Worm (Caenorhabditis elegans) whole organism, mixed stage, embryonic: ENCODE measurements around the gene vms-1.

ENCODE experiments used
- M03D4.4 ChIP-seq: sonication (generic microtip); optimal IDR thresholded peaks from 2 replicates; lab custom pipeline; 2017; ENCODE audit warnings: mild to moderate bottlenecking, missing genetic modification characterization, missing compliant biosample characterization
- bed-3 ChIP-seq: fragments of 200-800 bp; sonication (Bioruptor generic); optimal IDR thresholded peaks from 3 replicates; lab custom pipeline; 2018; ENCODE audit warnings: mild to moderate bottlenecking, missing genetic modification characterization, moderate library complexity, missing compliant biosample characterization
- blmp-1 ChIP-seq: fragments of 150-350 bp; optimal IDR thresholded peaks from 2 replicates; lab custom pipeline; 2014; ENCODE audit warnings: missing biosample characterization, missing genetic modification characterization
- ceh-39 ChIP-seq: fragments of 150-350 bp; optimal IDR thresholded peaks from 2 replicates; lab custom pipeline; 2014; ENCODE audit warnings: missing biosample characterization, missing genetic modification characterization
- ceh-43 ChIP-seq: fragments of 200-800 bp; sonication (Bioruptor generic); optimal IDR thresholded peaks from 2 replicates; lab custom pipeline; 2018; ENCODE audit warnings: mild to moderate bottlenecking, missing genetic modification characterization, moderate library complexity, missing compliant biosample characterization
- ceh-83 ChIP-seq: fragments of 200-800 bp; sonication (Bioruptor generic); optimal IDR thresholded peaks from 2 replicates; lab custom pipeline; 2018; ENCODE audit warnings: mild to moderate bottlenecking, missing genetic modification characterization, missing compliant biosample characterization
- ces-1 ChIP-seq: fragments of 150-350 bp; optimal IDR thresholded peaks from 2 replicates; lab custom pipeline; 2014; ENCODE audit warnings: missing biosample characterization, missing genetic modification reagents, missing genetic modification characterization
- cnd-1 ChIP-seq: fragments of 200-800 bp; sonication (Bioruptor generic); optimal IDR thresholded peaks from 2 replicates; lab custom pipeline; 2018; ENCODE audit warnings: mild to moderate bottlenecking, missing genetic modification characterization, missing compliant biosample characterization
- drap-1 ChIP-seq: fragments of 200-800 bp; sonication (Bioruptor generic); optimal IDR thresholded peaks from 3 replicates; lab custom pipeline; 2018; ENCODE audit warnings: mild to moderate bottlenecking, missing genetic modification characterization, missing compliant biosample characterization
- elt-1 ChIP-seq: sonication (generic microtip); optimal IDR thresholded peaks from 2 replicates; lab custom pipeline; 2017; ENCODE audit warnings: missing genetic modification characterization, mild to moderate bottlenecking, missing compliant biosample characterization, antibody characterized with exemption, moderate library complexity, borderline replicate concordance; ENCODE audit not compliant: insufficient read depth
- elt-3 ChIP-seq: fragments of 150-350 bp; optimal IDR thresholded peaks from 2 replicates; lab custom pipeline; 2014; ENCODE audit warnings: missing biosample characterization, missing genetic modification characterization
- flh-1 ChIP-seq: fragments of 200-800 bp; sonication (Bioruptor generic); optimal IDR thresholded peaks from 2 replicates; lab custom pipeline; 2018; ENCODE audit warnings: mild to moderate bottlenecking, missing genetic modification characterization, moderate library complexity, missing compliant biosample characterization
- ham-2 ChIP-seq: fragments of 200-800 bp; sonication (Bioruptor generic); optimal IDR thresholded peaks from 2 replicates; lab custom pipeline; 2018; ENCODE audit warnings: mild to moderate bottlenecking, missing genetic modification characterization, missing compliant biosample characterization
- hlh-1 ChIP-seq: fragments of 150-350 bp; optimal IDR thresholded peaks from 2 replicates; lab custom pipeline; 2014; ENCODE audit warnings: missing biosample characterization, missing genetic modification reagents, missing genetic modification characterization
- lin-13 ChIP-seq: fragments of 150-350 bp; optimal IDR thresholded peaks from 2 replicates; lab custom pipeline; 2014; ENCODE audit warnings: missing biosample characterization, missing genetic modification characterization
- lin-32 ChIP-seq: fragments of 200-800 bp; sonication (Bioruptor generic); optimal IDR thresholded peaks from 2 replicates; lab custom pipeline; 2018; ENCODE audit warnings: mild to moderate bottlenecking, missing genetic modification characterization, missing compliant biosample characterization
- lsy-2 ChIP-seq: fragments of 150-350 bp; optimal IDR thresholded peaks from 2 replicates; lab custom pipeline; 2014; ENCODE audit warnings: missing biosample characterization, missing genetic modification characterization
- mab-5 ChIP-seq: fragments of 150-350 bp; optimal IDR thresholded peaks from 2 replicates; lab custom pipeline; 2014; ENCODE audit warnings: missing biosample characterization, missing genetic modification characterization
- mep-1 ChIP-seq: fragments of 150-350 bp; optimal IDR thresholded peaks from 2 replicates; lab custom pipeline; 2017; ENCODE audit warnings: missing biosample characterization, missing genetic modification reagents, missing genetic modification characterization, inconsistent platforms
- mls-2 ChIP-seq: sonication (generic microtip); optimal IDR thresholded peaks from 2 replicates; lab custom pipeline; 2016; ENCODE audit warnings: mild to moderate bottlenecking, missing genetic modification characterization, moderate library complexity, missing compliant biosample characterization
- nhr-12 ChIP-seq: fragments of 150-350 bp; optimal IDR thresholded peaks from 2 replicates; lab custom pipeline; 2014; ENCODE audit warnings: missing biosample characterization, missing genetic modification characterization
- nhr-2 ChIP-seq: fragments of 150-350 bp; optimal IDR thresholded peaks from 2 replicates; lab custom pipeline; 2014; ENCODE audit warnings: missing biosample characterization, missing genetic modification characterization
- nhr-237 ChIP-seq: fragments of 150-350 bp; optimal IDR thresholded peaks from 2 replicates; lab custom pipeline; 2014; ENCODE audit warnings: missing biosample characterization, missing genetic modification characterization
- nhr-28 ChIP-seq: fragments of 150-350 bp; optimal IDR thresholded peaks from 2 replicates; lab custom pipeline; 2014; ENCODE audit warnings: missing biosample characterization, missing genetic modification characterization
- nhr-76 ChIP-seq: sonication (generic microtip); optimal IDR thresholded peaks from 2 replicates; lab custom pipeline; 2017; ENCODE audit warnings: missing biosample characterization, missing genetic modification characterization
- pha-4 ChIP-seq: fragments of 150-350 bp; optimal IDR thresholded peaks from 2 replicates; lab custom pipeline; 2018; ENCODE audit warnings: missing biosample characterization, missing genetic modification reagents, missing genetic modification characterization
- sem-2 ChIP-seq: fragments of 200-800 bp; sonication (Bioruptor generic); optimal IDR thresholded peaks from 2 replicates; lab custom pipeline; 2018; ENCODE audit warnings: mild to moderate bottlenecking, missing genetic modification characterization, missing compliant biosample characterization
- snpc-4 ChIP-seq: fragments of 150-350 bp; optimal IDR thresholded peaks from 2 replicates; lab custom pipeline; 2014; ENCODE audit warnings: missing biosample characterization, missing genetic modification characterization
- sptf-1 ChIP-seq: sonication (generic microtip); optimal IDR thresholded peaks from 2 replicates; lab custom pipeline; 2017; ENCODE audit warnings: mild to moderate bottlenecking, missing genetic modification characterization, moderate library complexity, missing compliant biosample characterization
- tbx-8 ChIP-seq: fragments of 200-800 bp; sonication (Bioruptor generic); optimal IDR thresholded peaks from 2 replicates; lab custom pipeline; 2018; ENCODE audit warnings: mild to moderate bottlenecking, missing genetic modification characterization, moderate library complexity, missing compliant biosample characterization
- unc-120 ChIP-seq: sonication (generic microtip); optimal IDR thresholded peaks from 2 replicates; lab custom pipeline; 2017; ENCODE audit warnings: missing genetic modification characterization, missing compliant biosample characterization; ENCODE audit not compliant: poor library complexity, severe bottlenecking
- unc-39 ChIP-seq: fragments of 150-350 bp; optimal IDR thresholded peaks from 2 replicates; lab custom pipeline; 2014; ENCODE audit warnings: missing biosample characterization, missing genetic modification characterization
- unc-62 ChIP-seq: fragments of 150-350 bp; optimal IDR thresholded peaks from 2 replicates; lab custom pipeline; 2014; ENCODE audit warnings: missing biosample characterization, missing genetic modification reagents, missing genetic modification characterization
- zip-8 ChIP-seq: fragments of 150-350 bp; optimal IDR thresholded peaks from 2 replicates; lab custom pipeline; 2014; ENCODE audit warnings: missing biosample characterization, missing genetic modification characterization
- ztf-11 ChIP-seq: fragments of 150-350 bp; optimal IDR thresholded peaks from 2 replicates; lab custom pipeline; 2014; ENCODE audit warnings: missing biosample characterization, missing genetic modification characterization

The vms-1 gene

DNA sequence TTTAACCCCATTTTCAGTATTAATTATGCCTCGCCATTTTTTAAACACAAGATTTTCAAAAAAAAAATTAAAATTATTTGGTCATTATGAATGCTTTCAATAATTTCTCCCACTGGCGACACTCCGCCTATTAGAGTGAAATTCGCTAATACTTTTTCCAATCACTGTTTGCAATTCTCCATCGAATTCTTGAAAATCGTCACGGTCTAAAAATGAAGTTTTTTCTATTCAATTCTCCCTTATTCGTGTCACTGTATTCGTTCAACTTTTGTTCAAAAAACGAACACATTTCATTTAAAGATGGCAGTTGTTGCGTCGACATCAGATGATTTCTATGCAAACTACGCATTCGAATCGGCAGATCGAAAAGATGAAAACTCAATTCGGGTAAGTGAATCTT, 20.2 kb downstream of the vms-1 start, which contains the start of gene C14B9.3:
Gene C14B9.3, plus strand, starts transcription at position 301 of the 400 bp plus-strand sequence.
- TF ChIP-seq ceh-39 (tag; lab: Kevin White, UChicago) (no peak), lin-13 (tag; lab: Kevin White, UChicago) (no peak)

DNA sequence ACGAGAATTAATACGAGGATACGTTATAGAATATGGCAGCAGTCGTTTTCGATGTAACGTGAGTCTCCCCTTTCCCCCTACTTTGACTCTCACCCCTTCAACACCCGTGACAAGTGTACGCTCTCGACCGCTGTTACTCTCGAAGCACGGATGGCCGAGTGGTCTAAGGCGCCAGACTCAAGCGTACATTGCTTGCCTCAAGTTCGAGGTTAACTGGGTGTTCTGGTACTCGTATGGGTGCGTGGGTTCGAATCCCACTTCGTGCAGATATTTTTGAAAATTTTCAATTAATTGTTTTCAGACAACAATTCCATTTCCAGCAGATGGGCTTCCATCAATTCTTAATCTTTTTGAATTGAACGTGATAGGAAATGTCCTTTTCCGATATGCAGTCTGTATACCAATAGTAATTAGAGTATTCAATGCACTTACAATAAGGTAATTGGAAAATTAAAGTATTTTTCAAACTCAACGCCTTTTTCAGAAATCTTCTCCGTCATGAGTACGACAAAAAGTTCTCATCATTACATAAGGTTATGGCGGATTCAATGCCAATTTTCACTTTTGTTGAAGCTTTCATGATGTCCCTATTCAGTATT, 21.2 kb downstream of the vms-1 start:
- peak; percentile 88 for TF ChIP-seq sptf-1 (tag; lab: Kevin White, UChicago)
- TF ChIP-seq tbx-8 (GFP tag; lab: Kevin White, UChicago): peak; percentile 55
- no peak for TF ChIP-seq mab-5 (tag; lab: Kevin White, UChicago)
- peak; percentile 95 for TF ChIP-seq ceh-83
- TF ChIP-seq drap-1 (GFP tag; lab: Kevin White, UChicago): peak; percentile 85
- no peak for TF ChIP-seq snpc-4 (tag; lab: Kevin White, UChicago)
- TF ChIP-seq pha-4 (tag; lab: Kevin White, UChicago): peak; percentile 50
- TF ChIP-seq blmp-1 (tag; lab: Kevin White, UChicago): no peak
- peak; percentile 63 for TF ChIP-seq nhr-12 (tag; lab: Kevin White, UChicago)
- TF ChIP-seq cnd-1: peak; percentile 91
- TF ChIP-seq flh-1 (GFP tag; lab: Kevin White, UChicago): peak; percentile 66
- TF ChIP-seq unc-39 (tag; lab: Kevin White, UChicago): no peak
- no peak for TF ChIP-seq zip-8 (tag; lab: Kevin White, UChicago)
- no peak for TF ChIP-seq ceh-39 (tag; lab: Kevin White, UChicago)
- no peak for TF ChIP-seq nhr-2
- TF ChIP-seq ztf-11: no peak
- peak; percentile 89 for TF ChIP-seq M03D4.4
- TF ChIP-seq hlh-1 (tag; lab: Kevin White, UChicago): peak; percentile 12
- peak; percentile 51 for TF ChIP-seq lin-13 (tag; lab: Kevin White, UChicago)
- no peak for TF ChIP-seq nhr-76 (tag; lab: Kevin White, UChicago)
- peak; percentile 91 for TF ChIP-seq mls-2 (tag; lab: Kevin White, UChicago)
- peak; percentile 81 for TF ChIP-seq ham-2 (GFP tag; lab: Kevin White, UChicago)
- no peak for TF ChIP-seq elt-1
- TF ChIP-seq sem-2 (GFP tag; lab: Kevin White, UChicago): peak; percentile 91
- TF ChIP-seq mep-1 (tag; lab: Kevin White, UChicago): peak; percentile 34
- peak; percentile 26 for TF ChIP-seq elt-3
- TF ChIP-seq lsy-2 (tag; lab: Kevin White, UChicago): no peak
- peak; percentile 39 for TF ChIP-seq ces-1 (GFP tag; lab: Kevin White, UChicago)
- TF ChIP-seq unc-120: peak; percentile 74
- TF ChIP-seq nhr-28 (tag; lab: Kevin White, UChicago): no peak
- TF ChIP-seq ceh-43 (GFP tag; lab: Kevin White, UChicago): peak; percentile 77
- TF ChIP-seq unc-62 (GFP tag; lab: Kevin White, UChicago): no peak
- TF ChIP-seq lin-32: peak; percentile 76
- no peak for TF ChIP-seq nhr-237 (tag; lab: Kevin White, UChicago)
- TF ChIP-seq bed-3 (GFP tag; lab: Kevin White, UChicago): peak; percentile 59

DNA sequence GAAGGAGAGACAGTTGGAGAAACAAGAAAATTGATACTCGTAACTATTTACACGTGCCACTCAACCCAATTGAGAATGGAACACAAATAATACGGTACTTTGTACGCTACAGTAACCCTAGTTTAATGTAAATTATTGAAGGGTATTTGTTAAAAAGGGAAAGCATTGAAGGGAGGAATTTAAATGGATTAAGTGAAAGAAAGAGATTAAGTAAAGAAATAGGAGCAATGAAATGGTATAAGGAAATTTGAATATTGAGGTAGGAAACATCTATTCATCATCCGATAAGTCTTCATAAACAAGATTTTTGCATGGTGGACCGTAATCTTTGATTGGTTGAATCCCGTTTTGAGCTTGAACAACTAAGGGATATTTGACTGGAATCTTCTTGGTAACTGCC, 23.0 kb downstream of the vms-1 start:
- TF ChIP-seq lin-13 (tag; lab: Kevin White, UChicago) (no peak), sptf-1 (tag; lab: Kevin White, UChicago) (no peak), mab-5 (tag; lab: Kevin White, UChicago) (no peak), snpc-4 (tag; lab: Kevin White, UChicago) (no peak), sem-2 (GFP tag; lab: Kevin White, UChicago) (no peak), unc-62 (GFP tag; lab: Kevin White, UChicago) (no peak), ham-2 (GFP tag; lab: Kevin White, UChicago) (no peak), nhr-12 (tag; lab: Kevin White, UChicago) (no peak), lsy-2 (tag; lab: Kevin White, UChicago) (no peak), blmp-1 (tag; lab: Kevin White, UChicago) (no peak), elt-1 (no peak), pha-4 (tag; lab: Kevin White, UChicago) (no peak)
- TF ChIP-seq, all 35 proteins: peak for 0
